Fruit fly (Drosophila melanogaster) whole organism, adult: Measurements from ENCODE around the gene CG31778.

Source experiments
- CG11617 ChIP-seq: fragments of 200-800 bp; sonication (Bioruptor generic); optimal IDR thresholded peaks from 2 replicates; lab custom pipeline; 2017; ENCODE audit warnings: mild to moderate bottlenecking, missing biosample characterization, missing genetic modification reagents, missing genetic modification characterization
- CG12768 ChIP-seq: fragments of 200-800 bp; sonication (Bioruptor generic); optimal IDR thresholded peaks from 2 replicates; lab custom pipeline; 2017; ENCODE audit warnings: missing biosample characterization, missing genetic modification characterization, mild to moderate bottlenecking, moderate library complexity, missing genetic modification reagents
- CG14711 ChIP-seq: fragments of 200-800 bp; sonication (Bioruptor generic); optimal IDR thresholded peaks from 2 replicates; lab custom pipeline; 2018; ENCODE audit warnings: missing biosample characterization, mild to moderate bottlenecking, missing genetic modification characterization, moderate library complexity
- CG1620 ChIP-seq: fragments of 200-800 bp; sonication (Bioruptor generic); optimal IDR thresholded peaks from 2 replicates; lab custom pipeline; 2016; ENCODE audit warnings: missing biosample characterization, missing genetic modification characterization
- CG33017 ChIP-seq: fragments of 200-800 bp; sonication (Bioruptor generic); optimal IDR thresholded peaks from 2 replicates; lab custom pipeline; 2018; ENCODE audit warnings: missing biosample characterization, mild to moderate bottlenecking, missing genetic modification characterization, moderate library complexity
- CG5204 ChIP-seq: fragments of 200-800 bp; sonication (Bioruptor generic); optimal IDR thresholded peaks from 2 replicates; lab custom pipeline; 2016; ENCODE audit warnings: missing biosample characterization, missing genetic modification characterization
- CG7045 ChIP-seq: fragments of 200-800 bp; sonication (Bioruptor generic); optimal IDR thresholded peaks from 2 replicates; lab custom pipeline; 2017; ENCODE audit warnings: missing biosample characterization, mild to moderate bottlenecking, missing genetic modification characterization
- bab1 ChIP-seq: fragments of 200-800 bp; sonication (Bioruptor generic); optimal IDR thresholded peaks from 3 replicates; lab custom pipeline; 2019; ENCODE audit warnings: missing biosample characterization, mild to moderate bottlenecking, missing genetic modification characterization, moderate library complexity
- cnc ChIP-seq, 2 experiments: fragments of >200 bp; optimal IDR thresholded peaks; 2 replicates each; lab custom pipeline; 2017
- kay ChIP-seq: fragments of 200-800 bp; sonication (Bioruptor generic); peaks from one replicate; lab custom pipeline; 2016; ENCODE audit warnings: missing biosample characterization, missing genetic modification characterization, borderline replicate concordance
- pad ChIP-seq: fragments of 200-800 bp; sonication (Bioruptor generic); optimal IDR thresholded peaks from 3 replicates; lab custom pipeline; 2017; ENCODE audit warnings: missing biosample characterization, missing genetic modification characterization, mild to moderate bottlenecking, moderate library complexity, missing genetic modification reagents

dm6 chr2L:3717673-3718235 is 12.5 kb upstream of the CG31778 start, which contains the start of the genes lectin-24A and Shaw:
- no peak for TF ChIP-seq CG11617
- no peak for TF ChIP-seq kay (GFP tag; lab: Kevin White, UChicago)
- TF ChIP-seq CG5204, result no peak
- TF ChIP-seq CG14711, result no peak
- no peak for TF ChIP-seq CG33017 (tag; lab: Kevin White, UChicago)
- TF ChIP-seq bab1 (GFP tag; lab: Kevin White, UChicago), result no peak
- no peak for TF ChIP-seq CG1620 (GFP tag; lab: Kevin White, UChicago)
- TF ChIP-seq CG12768, result no peak
- TF ChIP-seq cnc (optimal IDR thresholded peaks at IDR 0.05; lab: Kevin White, UChicago), result no peak
- TF ChIP-seq pad, result no peak
- no peak for TF ChIP-seq CG7045
